Fruit fly (Drosophila melanogaster) whole organism: ENCODE data around the gene CG17221.

Source experiments
- Dll ChIP-seq: fragments of >200 bp; optimal IDR thresholded peaks from 2 replicates; lab custom pipeline; 2017
- psq ChIP-seq: fragments of >200 bp; optimal IDR thresholded peaks from 2 replicates; lab custom pipeline; 2017
- usp ChIP-seq: fragments of >200 bp; optimal IDR thresholded peaks from 2 replicates; lab custom pipeline; 2017; ENCODE audit warnings: missing biosample characterization, missing genetic modification characterization, mixed read lengths

DNA sequence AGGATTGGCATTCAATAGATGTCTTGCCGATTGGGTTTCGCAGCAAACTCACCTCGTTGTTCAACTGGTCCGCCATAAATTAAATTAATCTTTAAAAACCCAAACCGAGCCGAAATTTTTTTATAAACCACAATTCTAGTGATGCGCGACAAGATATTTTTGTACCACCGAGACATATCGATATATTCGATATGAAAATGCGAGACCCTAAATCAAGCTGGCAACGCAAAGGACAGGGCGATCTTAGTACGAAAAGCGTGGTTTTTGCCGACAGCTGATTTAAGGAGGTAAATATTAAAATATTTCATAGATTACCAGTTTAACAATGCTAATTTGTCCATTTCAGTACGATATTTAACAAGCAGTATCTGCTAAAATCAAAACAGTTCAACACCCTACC is 10.8 kb upstream of the CG17221 start, which contains the start of the genes Sf3b2 and CG17219:
- TF ChIP-seq usp (GFP tag; lab: Kevin White, UChicago) (no peak), Dll (lab: Kevin White, UChicago) (no peak), psq (lab: Kevin White, UChicago) (no peak)
